Worm (Caenorhabditis elegans) whole organism, early embryonic: ENCODE results near the gene F54E7.6.
A peak's percentile ranks its signal among the peaks of the same experiment; 100 is the strongest.

Experiments used
- B0310.2 ChIP-seq: sonication (generic microtip); optimal IDR thresholded peaks from 2 replicates; lab custom pipeline; 2016; ENCODE audit warnings: mild to moderate bottlenecking, missing genetic modification characterization, missing compliant biosample characterization
- F13C5.2 ChIP-seq: sonication (generic microtip); optimal IDR thresholded peaks from 2 replicates; lab custom pipeline; 2017; ENCODE audit warnings: mild to moderate bottlenecking, missing genetic modification characterization, inconsistent platforms, missing compliant biosample characterization
- aly-1 ChIP-seq: sonication (generic microtip); optimal IDR thresholded peaks from 2 replicates; lab custom pipeline; 2016; ENCODE audit warnings: missing genetic modification characterization, missing compliant biosample characterization
- ama-1 ChIP-seq: fragments of 150-350 bp; optimal IDR thresholded peaks from 2 replicates; lab custom pipeline; 2014
- ceh-13 ChIP-seq: fragments of 200-800 bp; sonication (Bioruptor generic); optimal IDR thresholded peaks from 2 replicates; lab custom pipeline; 2018; ENCODE audit warnings: mild to moderate bottlenecking, missing genetic modification characterization, missing compliant biosample characterization
- ceh-36 ChIP-seq: sonication (generic microtip); optimal IDR thresholded peaks from 2 replicates; lab custom pipeline; 2016; ENCODE audit warnings: missing genetic modification characterization, inconsistent platforms, missing compliant biosample characterization
- ets-7 ChIP-seq: sonication (generic microtip); optimal IDR thresholded peaks from 2 replicates; lab custom pipeline; 2016; ENCODE audit warnings: missing genotype, missing genetic modification characterization, missing compliant biosample characterization
- flt-1 ChIP-seq: fragments of 200-800 bp; sonication (Bioruptor generic); IDR thresholded peaks from 2 replicates; pipeline ENCODE4 v1.3.6; 2022; ENCODE audit warnings: missing genetic modification characterization, missing compliant biosample characterization
- hmbx-1 ChIP-seq: sonication (generic microtip); optimal IDR thresholded peaks from 2 replicates; lab custom pipeline; 2016; ENCODE audit warnings: mild to moderate bottlenecking, missing genetic modification characterization, missing compliant biosample characterization
- hmg-4 ChIP-seq: fragments of 200-800 bp; sonication (Bioruptor generic); optimal IDR thresholded peaks from 2 replicates; lab custom pipeline; 2018; ENCODE audit warnings: mild to moderate bottlenecking, missing genetic modification characterization, missing compliant biosample characterization
- hnd-1 ChIP-seq: sonication (generic microtip); optimal IDR thresholded peaks from 2 replicates; lab custom pipeline; 2016; ENCODE audit warnings: missing genetic modification characterization, missing compliant biosample characterization
- pes-1 ChIP-seq: fragments of 200-800 bp; sonication (Bioruptor generic); IDR thresholded peaks from 2 replicates; pipeline ENCODE4 v1.3.6; 2022; ENCODE audit warnings: missing genetic modification reagents, missing genetic modification characterization, missing compliant biosample characterization
- scrt-1 ChIP-seq: fragments of 200-800 bp; sonication (Bioruptor generic); IDR thresholded peaks from 2 replicates; pipeline ENCODE4 v1.3.6; 2022; ENCODE audit warnings: missing genetic modification characterization, missing compliant biosample characterization
- sea-1 ChIP-seq: fragments of 200-800 bp; sonication (Bioruptor generic); conservative IDR thresholded peaks from 2 replicates; pipeline ENCODE4 v1.3.6; 2022; ENCODE audit warnings: missing genetic modification characterization, missing compliant biosample characterization
- tbx-11 ChIP-seq: fragments of 200-800 bp; sonication (Bioruptor generic); IDR thresholded peaks from 2 replicates; pipeline ENCODE4 v1.3.6; 2022; ENCODE audit warnings: missing genetic modification characterization, missing compliant biosample characterization
- tbx-37 ChIP-seq: fragments of 200-800 bp; sonication (Bioruptor generic); conservative IDR thresholded peaks from 2 replicates; pipeline ENCODE4 v1.3.6; 2022; ENCODE audit warnings: missing genetic modification reagents, missing genetic modification characterization, missing compliant biosample characterization
- tra-4 ChIP-seq: sonication (generic microtip); optimal IDR thresholded peaks from 2 replicates; lab custom pipeline; 2017; ENCODE audit warnings: missing genetic modification characterization, missing compliant biosample characterization

The F54E7.6 gene

DNA sequence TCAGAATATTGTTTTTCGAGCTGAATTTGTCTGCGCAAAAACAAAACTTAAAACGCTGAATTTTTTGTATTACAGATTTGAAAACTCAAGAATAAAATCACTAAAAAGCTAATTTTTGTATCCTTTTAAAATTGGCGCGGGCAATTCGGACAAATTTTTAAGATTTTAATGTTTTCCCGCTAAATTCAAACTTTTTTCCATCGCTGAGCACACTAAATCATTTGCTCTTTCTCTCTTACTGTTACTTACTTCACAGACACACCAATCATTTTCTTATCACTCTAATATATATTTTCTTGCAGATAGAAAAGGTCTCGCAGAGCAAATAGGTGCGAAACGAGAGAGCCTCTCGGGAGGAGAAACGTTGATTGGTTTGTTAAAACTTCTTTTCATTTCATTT, 3.0 kb upstream of the F54E7.6 start, which contains the start of gene par-3:
par-3 (plus strand) TSS at position 301 of the 400 bp plus-strand sequence.
- TF ChIP-seq F13C5.2 (tag; lab: Kevin White, UChicago), result no peak
- TF ChIP-seq ama-1 (lab: Kevin White, UChicago), result no peak
- no peak for TF ChIP-seq hmg-4
- no peak for TF ChIP-seq B0310.2
- TF ChIP-seq ceh-36 (tag; lab: Kevin White, UChicago), result no peak
- no peak for TF ChIP-seq ceh-13 (GFP tag; lab: Kevin White, UChicago)

DNA sequence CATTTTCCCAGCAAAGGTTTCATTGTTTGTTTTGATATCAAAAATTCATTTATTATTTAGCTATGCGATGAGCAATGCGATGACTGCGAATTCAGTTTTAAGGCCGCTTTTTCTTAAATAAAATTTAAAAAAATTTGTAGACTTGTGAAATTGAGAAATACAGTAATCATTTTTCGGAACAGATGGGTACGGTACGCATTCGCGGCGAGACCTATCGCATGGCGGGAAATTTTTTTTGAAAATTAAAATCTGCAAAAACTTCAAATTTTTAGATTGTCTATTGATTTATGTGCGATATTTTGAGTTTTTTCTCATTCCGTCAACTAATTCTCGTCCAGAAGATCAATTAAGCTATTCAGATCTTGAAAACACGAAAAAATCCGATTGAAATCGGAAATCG, 2.6 kb upstream of the F54E7.6 start:
- TF ChIP-seq ama-1 (lab: Kevin White, UChicago), result no peak
- no peak for TF ChIP-seq ets-7 (tag; lab: Kevin White, UChicago)
- no peak for TF ChIP-seq hmg-4
- no peak for TF ChIP-seq hmbx-1 (tag; lab: Kevin White, UChicago)
- TF ChIP-seq ceh-36 (tag; lab: Kevin White, UChicago), result no peak
- TF ChIP-seq F13C5.2 (tag; lab: Kevin White, UChicago), result no peak
- no peak for TF ChIP-seq sea-1 (GFP tag; lab: Robert Waterston, UW)
- no peak for TF ChIP-seq tbx-11 (GFP tag; lab: Robert Waterston, UW)
- TF ChIP-seq tra-4, result no peak
- no peak for TF ChIP-seq B0310.2
- TF ChIP-seq ceh-13 (GFP tag; lab: Kevin White, UChicago), result no peak
- TF ChIP-seq hnd-1 (tag; lab: Kevin White, UChicago), result no peak

DNA sequence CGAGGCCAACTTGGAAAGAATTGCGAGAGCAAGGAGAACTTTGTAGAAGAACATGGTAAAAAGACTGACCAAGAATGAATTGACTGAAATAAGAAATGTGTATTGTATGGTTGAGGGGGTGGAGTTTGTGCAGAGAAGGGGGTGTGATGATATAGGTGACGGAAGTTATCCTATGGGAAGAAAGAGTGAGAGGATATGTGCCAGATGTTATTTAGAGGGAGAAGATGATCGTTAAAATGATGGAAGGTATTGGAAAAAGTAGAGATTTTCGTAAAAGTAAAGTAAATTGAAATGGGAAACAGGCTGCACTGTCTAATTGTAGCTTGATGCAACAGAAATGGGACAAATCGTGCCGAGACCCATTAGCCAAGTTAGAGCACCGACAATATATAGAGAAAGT, 3.9 kb downstream of the F54E7.6 start, which contains the start of gene sdz-21:
sdz-21 (minus strand) TSS at position 101 of the 400 bp plus-strand sequence.
- TF ChIP-seq scrt-1 (GFP tag; lab: Robert Waterston, UW), result no peak
- TF ChIP-seq F13C5.2 (tag; lab: Kevin White, UChicago), result no peak
- no peak for TF ChIP-seq ama-1 (lab: Kevin White, UChicago)
- TF ChIP-seq ceh-36 (tag; lab: Kevin White, UChicago), result no peak
- no peak for TF ChIP-seq tra-4
- TF ChIP-seq hmbx-1 (tag; lab: Kevin White, UChicago), result no peak
- TF ChIP-seq aly-1, result no peak
- no peak for TF ChIP-seq tbx-11 (GFP tag; lab: Robert Waterston, UW)
- no peak for TF ChIP-seq ceh-13 (GFP tag; lab: Kevin White, UChicago)
- TF ChIP-seq hnd-1 (tag; lab: Kevin White, UChicago), result no peak
- TF ChIP-seq hmg-4, result no peak
- no peak for TF ChIP-seq tbx-37 (GFP tag; lab: Robert Waterston, UW)
- TF ChIP-seq sea-1 (GFP tag; lab: Robert Waterston, UW), result no peak
- TF ChIP-seq pes-1, result no peak
- no peak for TF ChIP-seq B0310.2
- TF ChIP-seq ets-7 (tag; lab: Kevin White, UChicago), result no peak

DNA sequence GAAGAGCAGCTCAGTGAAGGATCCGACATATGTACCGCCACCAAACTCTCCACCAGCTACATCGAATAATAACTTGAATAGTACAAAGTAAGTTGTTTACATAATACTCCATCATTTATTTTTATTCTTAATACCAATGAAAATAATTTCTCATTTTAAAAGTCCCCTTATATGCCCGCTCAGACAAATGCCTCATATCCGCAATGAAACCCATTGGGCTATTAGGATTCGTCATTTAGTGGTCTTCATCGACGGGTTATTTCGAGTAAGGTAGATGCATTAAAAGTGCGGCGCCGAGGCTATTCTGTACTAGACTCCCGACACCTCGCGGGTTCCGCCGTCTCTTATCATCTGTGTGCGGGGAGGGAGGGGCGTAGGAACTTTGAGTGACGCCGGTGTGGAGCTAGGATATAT, 7.2 kb downstream of the F54E7.6 start:
- 0 out of 2 replicates have a peak, but pooled peaks have one; percentile 29 for TF ChIP-seq pes-1
- no peak for TF ChIP-seq scrt-1 (GFP tag; lab: Robert Waterston, UW)
- no peak for TF ChIP-seq tbx-11 (GFP tag; lab: Robert Waterston, UW)
- no peak for TF ChIP-seq hmg-4

DNA sequence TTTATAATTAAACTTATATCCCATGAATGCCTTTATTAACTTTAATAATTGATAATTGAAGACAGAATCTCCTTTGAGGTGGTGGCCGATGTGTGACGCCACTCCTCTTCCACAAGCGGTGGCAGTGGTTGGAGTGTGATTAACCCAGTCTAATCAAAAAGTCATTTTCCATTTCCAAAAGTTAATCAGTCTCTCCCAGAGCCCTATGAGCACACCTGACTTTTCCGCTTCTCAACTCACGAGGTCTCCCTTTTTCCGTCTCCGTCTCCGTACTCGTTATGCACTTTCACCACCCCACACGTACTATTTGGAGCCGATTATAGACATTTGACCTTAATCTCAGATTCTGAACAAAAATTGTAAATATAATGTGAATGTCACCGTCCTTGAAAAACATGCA, 18.2 kb downstream of the F54E7.6 start:
- no peak for TF ChIP-seq sea-1 (GFP tag; lab: Robert Waterston, UW)
- no peak for TF ChIP-seq hnd-1 (tag; lab: Kevin White, UChicago)
- TF ChIP-seq ama-1 (lab: Kevin White, UChicago), result no peak
- TF ChIP-seq flt-1 (GFP tag; lab: Robert Waterston, UW), result no peak
- no peak for TF ChIP-seq ceh-13 (GFP tag; lab: Kevin White, UChicago)
- no peak for TF ChIP-seq aly-1
- no peak for TF ChIP-seq pes-1
- no peak for TF ChIP-seq scrt-1 (GFP tag; lab: Robert Waterston, UW)
- TF ChIP-seq hmg-4, result no peak
- TF ChIP-seq B0310.2, result no peak
- no peak for TF ChIP-seq hmbx-1 (tag; lab: Kevin White, UChicago)
- no peak for TF ChIP-seq ceh-36 (tag; lab: Kevin White, UChicago)
- no peak for TF ChIP-seq tra-4
- TF ChIP-seq tbx-37 (GFP tag; lab: Robert Waterston, UW), result no peak
- no peak for TF ChIP-seq F13C5.2 (tag; lab: Kevin White, UChicago)
- TF ChIP-seq ets-7 (tag; lab: Kevin White, UChicago), result no peak
- no peak for TF ChIP-seq tbx-11 (GFP tag; lab: Robert Waterston, UW)

DNA sequence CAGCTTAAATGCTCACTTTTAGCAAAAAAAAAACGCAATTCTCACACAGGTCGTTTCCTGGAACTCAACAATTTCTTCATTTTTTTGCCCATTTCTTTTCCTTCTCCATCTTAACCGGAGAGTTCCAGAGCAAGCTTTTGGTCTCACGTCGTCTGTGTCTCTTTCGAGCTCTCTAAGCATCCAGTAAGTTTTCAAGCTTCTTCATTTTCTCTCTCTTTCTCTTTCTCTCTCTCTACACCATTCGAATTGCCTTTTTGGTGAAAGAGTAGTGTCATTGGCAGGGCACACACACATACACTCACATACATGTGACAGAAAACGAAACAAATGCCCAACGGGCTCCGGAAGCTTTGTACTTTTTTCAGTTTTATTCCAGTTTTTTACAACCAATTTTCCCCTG, 21.0 kb downstream of the F54E7.6 start:
- TF ChIP-seq hmg-4 (no peak), scrt-1 (GFP tag; lab: Robert Waterston, UW) (no peak), hmbx-1 (tag; lab: Kevin White, UChicago) (no peak), tbx-11 (GFP tag; lab: Robert Waterston, UW) (no peak), tbx-37 (GFP tag; lab: Robert Waterston, UW) (no peak), B0310.2 (no peak)

DNA sequence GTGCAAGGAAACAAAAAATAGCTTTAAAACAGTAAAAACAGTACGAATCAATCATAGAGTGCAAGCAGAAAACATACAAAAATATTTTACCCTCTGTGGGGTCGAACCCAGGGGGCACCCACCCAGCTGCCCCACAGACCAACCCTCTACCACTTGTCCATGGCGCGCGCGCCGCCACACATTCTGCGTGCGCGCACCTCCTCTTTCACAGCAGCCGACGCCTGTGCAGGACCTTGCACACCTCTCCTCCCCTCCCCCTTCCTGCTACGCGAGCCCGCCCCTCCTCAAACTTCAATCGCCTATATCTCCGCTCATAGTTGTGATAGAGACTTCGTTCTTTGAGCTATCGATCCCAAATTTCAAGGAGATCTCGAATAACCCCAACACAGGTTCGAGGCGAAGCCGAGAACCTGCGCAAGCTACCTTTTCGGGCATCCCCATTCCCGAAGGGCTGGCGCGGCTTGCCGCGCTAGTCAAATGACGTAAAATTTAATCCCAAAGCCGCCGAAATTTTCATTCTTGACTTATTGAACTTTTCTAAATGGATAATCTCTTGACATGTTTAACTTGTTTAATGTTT, 23.5 kb downstream of the F54E7.6 start:
- 0 out of 2 replicates have a peak, but pooled peaks have one; percentile 65 for TF ChIP-seq sea-1 (GFP tag; lab: Robert Waterston, UW)
- 0 out of 2 replicates have a peak, but pooled peaks have one; percentile 41 for TF ChIP-seq tbx-11 (GFP tag; lab: Robert Waterston, UW)
- TF ChIP-seq hmg-4, result peak; percentile 5

DNA sequence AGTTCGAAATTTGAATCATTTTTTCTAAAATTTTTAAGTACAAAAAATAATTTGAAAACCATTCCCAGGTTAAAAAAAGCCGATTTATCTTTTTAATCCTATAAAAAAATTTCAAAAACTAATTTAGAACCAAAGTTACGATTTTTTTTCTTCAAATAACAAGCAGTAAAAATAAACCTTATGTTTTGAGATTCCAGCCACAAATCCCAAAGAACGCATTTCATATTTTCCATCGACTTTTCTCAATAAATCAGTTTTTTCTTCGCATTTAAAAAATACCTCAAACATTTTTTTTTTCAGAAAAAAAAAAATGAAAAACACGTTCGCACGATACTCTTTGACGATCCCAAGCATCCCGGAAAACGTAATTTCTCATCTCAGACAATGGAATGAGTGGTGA, 25.7 kb downstream of the F54E7.6 start, which contains the start of gene ckk-1:
ckk-1 (plus strand) TSS at position 301 of the 400 bp plus-strand sequence.
- TF ChIP-seq flt-1 (GFP tag; lab: Robert Waterston, UW) (no peak), sea-1 (GFP tag; lab: Robert Waterston, UW) (no peak), aly-1 (no peak), tbx-11 (GFP tag; lab: Robert Waterston, UW) (no peak)
